Fruit fly (Drosophila melanogaster) whole organism, embryonic: ENCODE data around the gene CG6149.

Source experiments
- ATbp ChIP-seq: fragments of 200-800 bp; sonication (Bioruptor generic); optimal IDR thresholded peaks from 2 replicates; lab custom pipeline; 2017; ENCODE audit warnings: missing biosample characterization, mild to moderate bottlenecking, missing genetic modification characterization, missing genetic modification reagents
- CG10321 ChIP-seq: fragments of 200-800 bp; sonication (Bioruptor generic); IDR thresholded peaks from 2 replicates; pipeline ENCODE4 v1.3.6; 2022; ENCODE audit warnings: missing biosample characterization, missing genetic modification characterization
- CG10979 ChIP-seq: fragments of 200-800 bp; sonication (Bioruptor generic); optimal IDR thresholded peaks from 2 replicates; lab custom pipeline; 2018; ENCODE audit warnings: missing biosample characterization, mild to moderate bottlenecking, missing genetic modification characterization, moderate library complexity
- CG11695 ChIP-seq: fragments of 200-800 bp; sonication (Bioruptor generic); IDR thresholded peaks from 3 replicates; pipeline ENCODE4 v1.3.6; 2022; ENCODE audit warnings: missing biosample characterization, missing genetic modification characterization
- CG11696 ChIP-seq: fragments of 200-800 bp; sonication (Bioruptor generic); IDR thresholded peaks from 2 replicates; pipeline ENCODE4 v1.3.6; 2022; ENCODE audit warnings: missing biosample characterization, missing genetic modification characterization
- CG1233 ChIP-seq: fragments of 200-800 bp; sonication (Bioruptor generic); optimal IDR thresholded peaks from 4 replicates; lab custom pipeline; 2018; ENCODE audit warnings: missing biosample characterization, mild to moderate bottlenecking, missing genetic modification characterization
- CG15479 ChIP-seq: fragments of 200-800 bp; sonication (Bioruptor generic); optimal IDR thresholded peaks from 3 replicates; lab custom pipeline; 2019; ENCODE audit warnings: missing biosample characterization, mild to moderate bottlenecking, missing genetic modification characterization, moderate library complexity
- CG16813 ChIP-seq: fragments of 200-800 bp; sonication (Bioruptor generic); IDR thresholded peaks from 3 replicates; pipeline ENCODE4 v1.3.6; 2022; ENCODE audit warnings: missing biosample characterization, missing genetic modification characterization; ENCODE audit not compliant: partially characterized antibody
- CG17361 ChIP-seq: fragments of 200-800 bp; sonication (Bioruptor generic); IDR thresholded peaks from 3 replicates; pipeline ENCODE4 v1.3.6; 2022; ENCODE audit warnings: missing biosample characterization, missing genetic modification characterization
- CG17612 ChIP-seq: fragments of 200-800 bp; sonication (Bioruptor generic); IDR thresholded peaks from 2 replicates; pipeline ENCODE4 v1.3.6; 2022; ENCODE audit warnings: missing biosample characterization, missing genetic modification characterization
- CG18619 ChIP-seq: fragments of 200-800 bp; sonication (Bioruptor generic); optimal IDR thresholded peaks from 3 replicates; lab custom pipeline; 2017; ENCODE audit warnings: missing biosample characterization, mild to moderate bottlenecking, missing genetic modification characterization
- CG2116 ChIP-seq: fragments of 200-800 bp; sonication (Bioruptor generic); optimal IDR thresholded peaks from 3 replicates; lab custom pipeline; 2018; ENCODE audit warnings: missing biosample characterization, mild to moderate bottlenecking, missing genetic modification characterization
- CG34422 ChIP-seq: fragments of 200-800 bp; sonication (Bioruptor generic); IDR thresholded peaks from 3 replicates; pipeline ENCODE4 v1.3.6; 2022; ENCODE audit warnings: missing biosample characterization, missing genetic modification characterization
- CG3847 ChIP-seq: fragments of 200-800 bp; sonication (Bioruptor generic); IDR thresholded peaks from 2 replicates; pipeline ENCODE4 v1.3.6; 2022; ENCODE audit warnings: missing biosample characterization, missing genetic modification characterization
- CG6175 ChIP-seq: fragments of 200-800 bp; sonication (Bioruptor generic); IDR thresholded peaks from 3 replicates; pipeline ENCODE4 v1.3.6; 2022; ENCODE audit warnings: missing biosample characterization, missing genetic modification characterization
- CG6791 ChIP-seq: fragments of 200-800 bp; sonication (Bioruptor generic); IDR thresholded peaks from 3 replicates; pipeline ENCODE4 v1.3.6; 2022; ENCODE audit warnings: missing biosample characterization, missing genetic modification characterization; ENCODE audit not compliant: partially characterized antibody
- CHES-1-like ChIP-seq: fragments of 200-800 bp; sonication (Bioruptor generic); optimal IDR thresholded peaks from 2 replicates; lab custom pipeline; 2016; ENCODE audit warnings: missing biosample characterization, missing genetic modification characterization
- Camta ChIP-seq: fragments of 200-800 bp; sonication (Bioruptor generic); optimal IDR thresholded peaks from 2 replicates; lab custom pipeline; 2016; ENCODE audit warnings: missing biosample characterization, missing genetic modification characterization
- CoRest ChIP-seq: fragments of 200-800 bp; sonication (Bioruptor generic); optimal IDR thresholded peaks from 3 replicates; lab custom pipeline; 2018; ENCODE audit warnings: missing biosample characterization, mild to moderate bottlenecking, missing genetic modification characterization, moderate library complexity
- Dll ChIP-seq: fragments of 200-800 bp; sonication (Bioruptor generic); IDR thresholded peaks from 4 replicates; pipeline ENCODE4 v1.3.6; 2022; ENCODE audit warnings: missing biosample characterization, missing genetic modification characterization; ENCODE audit not compliant: partially characterized antibody
- Doc2 ChIP-seq: fragments of 200-800 bp; sonication (Bioruptor generic); IDR thresholded peaks from 2 replicates; pipeline ENCODE4 v1.3.6; 2022; ENCODE audit warnings: missing biosample characterization, missing genetic modification characterization
- Gug ChIP-seq: fragments of 200-800 bp; sonication (Bioruptor generic); IDR thresholded peaks from 4 replicates; pipeline ENCODE4 v1.3.6; 2022; ENCODE audit warnings: missing biosample characterization, missing genetic modification characterization
- HLH4C ChIP-seq: fragments of 200-800 bp; sonication (Bioruptor generic); IDR thresholded peaks from 3 replicates; pipeline ENCODE4 v1.3.6; 2022; ENCODE audit warnings: missing biosample characterization, missing genetic modification characterization; ENCODE audit not compliant: partially characterized antibody
- Hmx ChIP-seq: fragments of 200-800 bp; sonication (Bioruptor generic); optimal IDR thresholded peaks from 2 replicates; lab custom pipeline; 2016; ENCODE audit warnings: missing biosample characterization, missing genetic modification characterization
- MESR4 ChIP-seq: fragments of 200-800 bp; sonication (Bioruptor generic); optimal IDR thresholded peaks from 2 replicates; lab custom pipeline; 2018; ENCODE audit warnings: missing biosample characterization, mild to moderate bottlenecking, missing genetic modification characterization, moderate library complexity
- Meics ChIP-seq: fragments of 200-800 bp; sonication (Bioruptor generic); optimal IDR thresholded peaks from 2 replicates; lab custom pipeline; 2017; ENCODE audit warnings: missing biosample characterization, mild to moderate bottlenecking, missing genetic modification characterization
- Oaz ChIP-seq: fragments of 200-800 bp; sonication (Bioruptor generic); IDR thresholded peaks from 2 replicates; pipeline ENCODE4 v1.3.6; 2022; ENCODE audit warnings: missing biosample characterization, missing genetic modification characterization
- Opbp ChIP-seq: fragments of 200-800 bp; sonication (Bioruptor generic); IDR thresholded peaks from 3 replicates; pipeline ENCODE4 v1.3.6; 2022; ENCODE audit warnings: missing biosample characterization, missing genetic modification characterization; ENCODE audit not compliant: partially characterized antibody
- Trl ChIP-seq, 3 experiments: fragments of >200 bp in 2 of 3; fragments of 200-800 bp in 1 of 3; sonication (Bioruptor generic) in 1 of 3; optimal IDR thresholded peaks; 2 replicates in 1 of 3; 3 replicates in 2 of 3; lab custom pipeline; 2016 to 2017; ENCODE audit warnings: missing biosample characterization in 1 of 3, missing genetic modification characterization in 1 of 3
- Xbp1 ChIP-seq: fragments of 200-800 bp; sonication (Bioruptor generic); optimal IDR thresholded peaks from 3 replicates; lab custom pipeline; 2016; ENCODE audit warnings: missing biosample characterization, mild to moderate bottlenecking, missing genetic modification characterization
- al ChIP-seq: fragments of 200-800 bp; sonication (Bioruptor generic); IDR thresholded peaks from 2 replicates; pipeline ENCODE4 v1.3.6; 2022; ENCODE audit warnings: missing biosample characterization, missing genetic modification characterization
- bowl ChIP-seq: fragments of 200-800 bp; sonication (Bioruptor generic); IDR thresholded peaks from 2 replicates; pipeline ENCODE4 v1.3.6; 2022; ENCODE audit warnings: missing biosample characterization, missing genetic modification characterization
- cad ChIP-seq: fragments of >200 bp; optimal IDR thresholded peaks from 2 replicates; lab custom pipeline; 2017; ENCODE audit warnings: missing biosample characterization, missing genetic modification characterization
- chm ChIP-seq: fragments of 200-800 bp; sonication (Bioruptor generic); IDR thresholded peaks from 2 replicates; pipeline ENCODE4 v1.3.6; 2022; ENCODE audit warnings: missing biosample characterization, missing genetic modification characterization
- ems ChIP-seq: fragments of 200-800 bp; sonication (Bioruptor generic); optimal IDR thresholded peaks from 3 replicates; lab custom pipeline; 2016; ENCODE audit warnings: missing biosample characterization, missing genetic modification characterization
- gcm ChIP-seq: fragments of 200-800 bp; sonication (Bioruptor generic); optimal IDR thresholded peaks from 2 replicates; lab custom pipeline; 2019; ENCODE audit warnings: missing biosample characterization, mild to moderate bottlenecking, missing genetic modification characterization, moderate library complexity
- jing ChIP-seq: fragments of 200-800 bp; sonication (Bioruptor generic); optimal IDR thresholded peaks from 2 replicates; lab custom pipeline; 2018; ENCODE audit warnings: missing biosample characterization, mild to moderate bottlenecking, missing genetic modification characterization
- knrl ChIP-seq: fragments of 200-800 bp; sonication (Bioruptor generic); IDR thresholded peaks from 3 replicates; pipeline ENCODE4 v1.3.6; 2022; ENCODE audit warnings: missing biosample characterization, missing genetic modification characterization; ENCODE audit not compliant: partially characterized antibody
- lola ChIP-seq, 3 experiments: fragments of >200 bp in 2 of 3; fragments of 200-800 bp in 1 of 3; sonication (Bioruptor generic) in 1 of 3; optimal IDR thresholded peaks; 2 replicates each; lab custom pipeline; 2017 to 2019; ENCODE audit warnings: missing biosample characterization in 3 of 3, missing genetic modification characterization in 3 of 3, mild to moderate bottlenecking in 1 of 3, moderate library complexity in 1 of 3
- pfk ChIP-seq: fragments of 200-800 bp; sonication (Bioruptor generic); optimal IDR thresholded peaks from 2 replicates; lab custom pipeline; 2018; ENCODE audit warnings: missing biosample characterization, mild to moderate bottlenecking, missing genetic modification characterization, moderate library complexity
- pho ChIP-seq: fragments of 200-800 bp; sonication (Bioruptor generic); optimal IDR thresholded peaks from 2 replicates; lab custom pipeline; 2016; ENCODE audit warnings: missing biosample characterization, missing genetic modification characterization
- schlank ChIP-seq: fragments of 200-800 bp; sonication (Bioruptor generic); optimal IDR thresholded peaks from 2 replicates; lab custom pipeline; 2018; ENCODE audit warnings: missing biosample characterization, mild to moderate bottlenecking, missing genetic modification characterization
- sr ChIP-seq: fragments of 200-800 bp; sonication (Bioruptor generic); IDR thresholded peaks from 3 replicates; pipeline ENCODE4 v1.3.6; 2022; ENCODE audit warnings: missing biosample characterization, missing genetic modification characterization
- ssp ChIP-seq: fragments of 200-800 bp; sonication (Bioruptor generic); IDR thresholded peaks from 2 replicates; pipeline ENCODE4 v1.3.6; 2022; ENCODE audit warnings: missing biosample characterization, missing genetic modification characterization
- tll ChIP-seq, 2 experiments: fragments of 200-800 bp in 1 of 2; fragments of >200 bp in 1 of 2; sonication (Bioruptor generic) in 1 of 2; optimal IDR thresholded peaks; 2 replicates each; lab custom pipeline; 2017 to 2019; ENCODE audit warnings: missing biosample characterization in 2 of 2, missing genetic modification characterization in 2 of 2, mild to moderate bottlenecking in 1 of 2, moderate library complexity in 1 of 2
- ttk ChIP-seq: fragments of 200-800 bp; sonication (Bioruptor generic); IDR thresholded peaks from 2 replicates; pipeline ENCODE4 v2.1.2; 2022; ENCODE audit warnings: missing biosample characterization, missing genetic modification characterization
- wek ChIP-seq: fragments of 200-800 bp; sonication (Bioruptor generic); optimal IDR thresholded peaks from 3 replicates; lab custom pipeline; 2018; ENCODE audit warnings: missing biosample characterization, mild to moderate bottlenecking, missing genetic modification characterization, moderate library complexity

CG6149 gene

DNA sequence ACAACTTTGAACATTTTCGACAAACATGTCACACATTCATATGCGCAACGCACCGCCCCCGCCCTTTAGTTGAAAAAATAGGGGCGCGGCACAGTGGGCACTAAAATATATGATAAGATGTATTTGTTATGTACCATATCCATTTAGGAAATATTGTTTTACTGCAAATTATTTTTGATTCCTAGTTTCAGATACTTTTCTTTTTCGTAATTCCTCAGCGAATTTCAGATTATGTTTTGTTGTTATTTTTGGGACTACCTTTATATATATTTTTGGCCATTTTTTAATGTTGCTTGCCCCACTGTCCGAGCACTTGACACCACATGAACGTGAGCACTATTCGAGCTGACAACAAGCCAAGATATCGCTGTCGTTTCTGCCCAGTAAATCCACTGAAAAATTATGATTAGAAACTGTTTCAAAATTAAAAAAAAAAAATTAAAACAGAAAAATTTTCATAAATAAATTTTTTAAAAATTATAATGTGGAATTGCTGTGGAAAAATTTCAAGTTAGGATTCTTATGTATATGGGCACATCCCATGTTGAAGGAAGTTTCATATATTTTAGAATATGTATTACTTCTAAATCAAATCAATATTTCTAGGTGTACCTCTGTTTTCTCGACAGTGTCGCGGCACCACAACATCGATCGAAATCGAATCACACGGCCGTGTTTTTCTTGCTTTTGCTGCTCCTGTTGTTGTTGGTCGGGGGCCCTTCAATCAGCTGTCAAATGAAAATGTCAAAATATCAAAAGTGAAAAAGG lies 17.8 kb downstream of the CG6149 start (continued):
- no peak for TF ChIP-seq CHES-1-like (GFP tag; lab: Kevin White, UChicago)
- TF ChIP-seq CG34422 (GFP tag; lab: Robert Waterston, UW), result peak; percentile 89
- TF ChIP-seq Oaz, result peak; percentile 69
- peak; percentile 94 for TF ChIP-seq CoRest
- TF ChIP-seq chm (GFP tag; lab: Robert Waterston, UW), result peak; percentile 72
- TF ChIP-seq pfk (GFP tag; lab: Kevin White, UChicago), result no peak
- peak; percentile 34; the same call in 1 of the 3 replicates for TF ChIP-seq HLH4C (GFP tag; lab: Robert Waterston, UW)
- TF ChIP-seq pho (GFP tag; lab: Kevin White, UChicago), result peak; percentile 25
- no peak for TF ChIP-seq MESR4 (GFP tag; lab: Kevin White, UChicago)
- peak; percentile 10 for TF ChIP-seq CG15479 (GFP tag; lab: Kevin White, UChicago)
- TF ChIP-seq lola (GFP tag; optimal IDR thresholded peaks at IDR 0.05; lab: Kevin White, UChicago), result peak in 1 of 3 experiments; percentile 94
- TF ChIP-seq tll (GFP tag; optimal IDR thresholded peaks at IDR 0.05; lab: Kevin White, UChicago), result no peak
- peak; percentile 85 for TF ChIP-seq CG3847 (GFP tag; lab: Robert Waterston, UW)
- TF ChIP-seq CG11695, result peak; percentile 87
- no peak for TF ChIP-seq cad
- peak; percentile 12; the same call in 1 of the 3 replicates for TF ChIP-seq Opbp (GFP tag; lab: Robert Waterston, UW)
- peak; percentile 64; the same call in 1 of the 2 replicates for TF ChIP-seq CG17612 (GFP tag; lab: Robert Waterston, UW)
- TF ChIP-seq CG11696 (GFP tag; lab: Robert Waterston, UW), result peak; percentile 77
- no peak for TF ChIP-seq schlank (tag; lab: Kevin White, UChicago)
- peak; percentile 39 for TF ChIP-seq jing
- peak; percentile 59; the same call in 2 of the 3 replicates for TF ChIP-seq knrl (GFP tag; lab: Robert Waterston, UW)
- TF ChIP-seq CG16813 (GFP tag; lab: Robert Waterston, UW), result peak; percentile 60; the same call in 2 of the 3 replicates
- TF ChIP-seq CG2116 (GFP tag; lab: Kevin White, UChicago), result peak; percentile 52
- peak; percentile 66; the same call in 1 of the 3 replicates for TF ChIP-seq CG6791
- TF ChIP-seq al (GFP tag; lab: Robert Waterston, UW), result peak; percentile 66
- peak; percentile 71 for TF ChIP-seq Gug
- TF ChIP-seq Xbp1 (GFP tag; lab: Kevin White, UChicago), result peak; percentile 77
- TF ChIP-seq Trl (optimal IDR thresholded peaks at IDR 0.05; lab: Kevin White, UChicago), result no peak
- TF ChIP-seq Trl (GFP tag; optimal IDR thresholded peaks at IDR 0.05; lab: Kevin White, UChicago), result peak; percentile 88
- TF ChIP-seq CG6175 (GFP tag; lab: Robert Waterston, UW), result peak; percentile 68
- TF ChIP-seq Meics, result peak; percentile 89
- peak; percentile 94 for TF ChIP-seq CG17361 (GFP tag; lab: Robert Waterston, UW)
- TF ChIP-seq CG18619 (GFP tag; lab: Kevin White, UChicago), result peak; percentile 83
- peak; percentile 83 for TF ChIP-seq ems
- TF ChIP-seq Hmx (GFP tag; lab: Kevin White, UChicago), result no peak
- TF ChIP-seq ssp (GFP tag; lab: Robert Waterston, UW), result peak; percentile 86
- TF ChIP-seq ATbp (GFP tag; lab: Kevin White, UChicago), result peak; percentile 75
- TF ChIP-seq wek (GFP tag; lab: Kevin White, UChicago), result peak; percentile 39
- TF ChIP-seq Doc2, result peak; percentile 42; the same call in 1 of the 2 replicates
- TF ChIP-seq bowl, result peak; percentile 47
- TF ChIP-seq Dll (GFP tag; lab: Robert Waterston, UW), result peak; percentile 23; the same call in 1 of the 4 replicates
- peak; percentile 74 for TF ChIP-seq ttk (GFP tag; lab: Robert Waterston, UW)
- TF ChIP-seq CG1233 (GFP tag; lab: Kevin White, UChicago), result peak; percentile 79
- peak; percentile 97 for TF ChIP-seq CG10979
- peak; percentile 65 for TF ChIP-seq Camta
- TF ChIP-seq gcm, result peak; percentile 91
- 0 out of 2 replicates have a peak, but pooled peaks have one; percentile 47 for TF ChIP-seq CG10321 (GFP tag; lab: Robert Waterston, UW)
- TF ChIP-seq sr (GFP tag; lab: Robert Waterston, UW), result no peak; the same call in 2 of the 3 replicates
